Worm (Caenorhabditis elegans): ENCODE measurements around the gene fbxa-90.

- TF ChIP-seq tbx-9 (tag; optimal IDR thresholded peaks at IDR 0.05; ENCODE audit: borderline replicate concordance) = no peak
- no peak for TF ChIP-seq lin-35 (GFP tag; optimal IDR thresholded peaks at IDR 0.05)
- TF ChIP-seq hmg-1.2 (GFP tag; IDR thresholded peaks at IDR 0.05) = no peak
- TF ChIP-seq F39B2.1 (GFP tag; IDR thresholded peaks at IDR 0.05) = no peak
- no peak for TF ChIP-seq Y56A3A.18 (GFP tag; IDR thresholded peaks at IDR 0.05)
- no peak for TF ChIP-seq ztf-25 (GFP tag; IDR thresholded peaks at IDR 0.05)
Observed at ce11 chrV:17008302-17008701, 41.7 kb downstream of the fbxa-90 start, which contains the start of gene sri-69.

All from whole organism, young adult.